Fruit fly (Drosophila melanogaster): Measurements from ENCODE around the gene Scsalpha2.
A peak's percentile ranks its signal among the peaks of the same experiment; 100 is the strongest.

The Scsalpha2 gene

dm6 chr3R:19465286-19465685 is 2.4 kb upstream of the Scsalpha2 start (continued):
- TF ChIP-seq oc (tag; optimal IDR thresholded peaks at IDR 0.05) (peak; percentile 49), unpg (GFP tag; optimal IDR thresholded peaks at IDR 0.05) (peak; percentile 73), D19A (tag; optimal IDR thresholded peaks at IDR 0.05) (peak; percentile 75), h (optimal IDR thresholded peaks at IDR 0.05) (no peak), lola (GFP tag; optimal IDR thresholded peaks at IDR 0.05) (peak in 1 of 3 experiments; percentile 85), sqz (GFP tag; optimal IDR thresholded peaks at IDR 0.05) (peak; percentile 41), peb (GFP tag; IDR thresholded peaks at IDR 0.05) (no peak), gem (tag; optimal IDR thresholded peaks at IDR 0.05) (peak; percentile 86), CG11560 (tag; IDR thresholded peaks at IDR 0.05) (no peak), Hr78 (GFP tag; optimal IDR thresholded peaks at IDR 0.05) (peak in 1 of 2 experiments; percentile 57), dysf (GFP tag; IDR thresholded peaks at IDR 0.05) (peak; percentile 50; the same call in 2 of the 3 replicates), CG1602 (GFP tag; optimal IDR thresholded peaks at IDR 0.05) (peak; percentile 53), CG9727 (GFP tag; optimal IDR thresholded peaks at IDR 0.05) (peak; percentile 71), CG2120 (GFP tag; optimal IDR thresholded peaks at IDR 0.05) (peak; percentile 3), CG10209 (GFP tag; optimal IDR thresholded peaks at IDR 0.05) (peak; percentile 61), Xrp1 (GFP tag; IDR thresholded peaks at IDR 0.05) (peak; percentile 85), chm (GFP tag; IDR thresholded peaks at IDR 0.05) (no peak), Sox102F (GFP tag; optimal IDR thresholded peaks at IDR 0.05) (peak; percentile 70), run (tag; optimal IDR thresholded peaks at IDR 0.05) (peak; percentile 7), pum (GFP tag; optimal IDR thresholded peaks at IDR 0.05) (peak; percentile 49), CG16815 (GFP tag; optimal IDR thresholded peaks at IDR 0.05) (peak; percentile 39), CG7839 (tag; optimal IDR thresholded peaks at IDR 0.05) (peak; percentile 76), Pdp1 (GFP tag; optimal IDR thresholded peaks at IDR 0.05) (peak; percentile 15 to 33), D (optimal IDR thresholded peaks at IDR 0.05) (no peak), D (GFP tag; optimal IDR thresholded peaks at IDR 0.05) (peak; percentile 78), CG17829 (tag; optimal IDR thresholded peaks at IDR 0.05) (peak; percentile 89), CG15601 (tag; optimal IDR thresholded peaks at IDR 0.05) (peak; percentile 78), Meics (GFP tag; optimal IDR thresholded peaks at IDR 0.05) (peak; percentile 33), CG12155 (GFP tag; optimal IDR thresholded peaks at IDR 0.05) (peak; percentile 12), Sry-β (GFP tag; optimal IDR thresholded peaks at IDR 0.05) (peak; percentile 19), nau (GFP tag; optimal IDR thresholded peaks at IDR 0.05) (peak; percentile 37), CG14014 (GFP tag; IDR thresholded peaks at IDR 0.05) (0 out of 2 replicates have a peak, but pooled peaks have one; percentile 38), Abd-B (GFP tag; optimal IDR thresholded peaks at IDR 0.05) (peak; percentile 47), fd96Cb (tag; optimal IDR thresholded peaks at IDR 0.05) (peak; percentile 77), BEAF-32 (GFP tag; optimal IDR thresholded peaks at IDR 0.05) (no peak), Hr39 (optimal IDR thresholded peaks at IDR 0.05) (no peak), CG10959 (GFP tag; IDR thresholded peaks at IDR 0.05) (peak; percentile 47; the same call in 1 of the 2 replicates), sob (GFP tag; IDR thresholded peaks at IDR 0.05) (peak; percentile 38; the same call in 1 of the 2 replicates), cwo (GFP tag; optimal IDR thresholded peaks at IDR 0.05) (peak; percentile 34), CG7928 (GFP tag; optimal IDR thresholded peaks at IDR 0.05) (no peak), Blimp-1 (GFP tag; optimal IDR thresholded peaks at IDR 0.05) (peak; percentile 87), gsb-n (tag; optimal IDR thresholded peaks at IDR 0.05) (peak; percentile 80), zfh1 (GFP tag; IDR thresholded peaks at IDR 0.05) (peak; percentile 78), pho (GFP tag; optimal IDR thresholded peaks at IDR 0.05) (no peak), NfI (GFP tag; optimal IDR thresholded peaks at IDR 0.05) (peak; percentile 23), sc (optimal IDR thresholded peaks at IDR 0.05) (no peak), sc (GFP tag; optimal IDR thresholded peaks at IDR 0.05) (peak; percentile 75), Ets65A (GFP tag) (peak; percentile 89), Asciz (GFP tag; optimal IDR thresholded peaks at IDR 0.05) (peak; percentile 40), CG42726 (GFP tag; IDR thresholded peaks at IDR 0.05; ENCODE audit: partially characterized antibody) (no peak)

All from whole organism, embryonic.